Worm (Caenorhabditis elegans) whole organism, late embryonic: ENCODE results near the gene egl-3.

Experiments
- K09A11.1 ChIP-seq: sonication (generic microtip); optimal IDR thresholded peaks from 2 replicates; lab custom pipeline; 2017; ENCODE audit warnings: antibody characterized with exemption, mild to moderate bottlenecking, missing genetic modification characterization, missing compliant biosample characterization; ENCODE audit not compliant: insufficient read depth
- ama-1 ChIP-seq: fragments of 150-350 bp; optimal IDR thresholded peaks from 2 replicates; lab custom pipeline; 2014
- ceh-18 ChIP-seq: sonication (generic microtip); optimal IDR thresholded peaks from 2 replicates; lab custom pipeline; 2016; ENCODE audit warnings: missing genetic modification characterization, missing compliant biosample characterization
- ceh-31 ChIP-seq: sonication (generic microtip); optimal IDR thresholded peaks from 2 replicates; lab custom pipeline; 2016; ENCODE audit warnings: missing genetic modification characterization, missing compliant biosample characterization
- hlh-13 ChIP-seq: fragments of 200-800 bp; sonication (Bioruptor generic); optimal IDR thresholded peaks from 2 replicates; lab custom pipeline; 2018; ENCODE audit warnings: mild to moderate bottlenecking, missing genetic modification characterization, missing compliant biosample characterization
- hlh-30 ChIP-seq: sonication (generic microtip); optimal IDR thresholded peaks from 2 replicates; lab custom pipeline; 2017; ENCODE audit warnings: antibody characterized with exemption, missing genetic modification characterization, missing compliant biosample characterization; ENCODE audit not compliant: insufficient read depth
- hlh-8 ChIP-seq: sonication (generic microtip); optimal IDR thresholded peaks from 2 replicates; lab custom pipeline; 2016; ENCODE audit warnings: missing genotype, missing genetic modification characterization, missing compliant biosample characterization
- nhr-11 ChIP-seq: fragments of 150-350 bp; optimal IDR thresholded peaks from 2 replicates; lab custom pipeline; 2014; ENCODE audit warnings: missing biosample characterization, missing genetic modification characterization
- pha-4 ChIP-seq: fragments of 150-350 bp; optimal IDR thresholded peaks from 2 replicates; lab custom pipeline; 2018; ENCODE audit warnings: missing biosample characterization, missing genetic modification reagents, missing genetic modification characterization
- unc-86 ChIP-seq: sonication (generic microtip); optimal IDR thresholded peaks from 2 replicates; lab custom pipeline; 2016; ENCODE audit warnings: missing genetic modification characterization, missing compliant biosample characterization

DNA sequence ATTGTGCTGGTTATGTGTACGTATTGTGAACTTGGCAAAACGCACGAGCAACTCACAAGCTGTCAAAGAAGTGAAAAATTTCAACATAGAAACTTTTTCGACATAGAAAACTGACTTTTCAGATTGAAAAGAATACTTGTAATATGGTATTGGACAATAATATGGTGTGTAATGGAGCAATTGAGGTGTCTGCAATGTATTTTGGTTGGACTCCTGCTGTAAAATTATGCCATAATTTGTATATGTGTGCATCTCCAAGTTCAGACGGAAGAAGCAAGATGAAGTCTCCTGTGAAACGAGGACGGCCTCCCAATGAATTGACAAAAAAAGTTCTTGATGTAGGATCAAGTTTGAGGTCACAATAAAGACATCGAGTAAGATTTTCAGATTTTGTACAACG, 10.3 kb upstream of the egl-3 start:
- TF ChIP-seq nhr-11 (tag; lab: Kevin White, UChicago) (no peak), hlh-8 (tag; lab: Kevin White, UChicago) (no peak), ama-1 (no peak), pha-4 (tag; lab: Kevin White, UChicago) (no peak), hlh-30 (tag; lab: Kevin White, UChicago) (no peak), ceh-31 (tag; lab: Kevin White, UChicago) (no peak), ceh-18 (tag; lab: Kevin White, UChicago) (no peak), hlh-13 (GFP tag; lab: Kevin White, UChicago) (no peak), unc-86 (tag; lab: Kevin White, UChicago) (no peak), K09A11.1 (no peak)
